Worm (Caenorhabditis elegans): Measurements from ENCODE around the gene npr-22.

Gene npr-22

ce11 chrIV:8538011-8538658, 21.1 kb upstream of the npr-22 start:
- TF ChIP-seq nhr-237 (tag; optimal IDR thresholded peaks at IDR 0.05) (no peak), nhr-23 (tag; optimal IDR thresholded peaks at IDR 0.05) (no peak), ama-1 (optimal IDR thresholded peaks at IDR 0.05) (no peak), mdl-1 (tag; optimal IDR thresholded peaks at IDR 0.05) (no peak), ceh-16 (tag; optimal IDR thresholded peaks at IDR 0.05) (no peak), pqm-1 (tag; optimal IDR thresholded peaks at IDR 0.05) (peak; percentile 9), lsy-12 (tag; optimal IDR thresholded peaks at IDR 0.05) (peak; percentile 59), pha-4 (tag; optimal IDR thresholded peaks at IDR 0.05) (peak; percentile 29), elt-2 (tag; optimal IDR thresholded peaks at IDR 0.05) (peak; percentile 11), skn-1 (tag; optimal IDR thresholded peaks at IDR 0.05) (no peak), nfya-1 (tag; optimal IDR thresholded peaks at IDR 0.05; ENCODE audit: insufficient read depth) (no peak), lin-15B (tag; optimal IDR thresholded peaks at IDR 0.05) (no peak), fkh-10 (GFP tag; optimal IDR thresholded peaks at IDR 0.05) (no peak), nhr-28 (tag; optimal IDR thresholded peaks at IDR 0.05) (no peak), snpc-4 (tag; optimal IDR thresholded peaks at IDR 0.05) (no peak), sea-2 (GFP tag; optimal IDR thresholded peaks at IDR 0.05) (no peak)

- no peak for TF ChIP-seq elt-2 (tag; optimal IDR thresholded peaks at IDR 0.05)
- TF ChIP-seq ceh-16 (tag; optimal IDR thresholded peaks at IDR 0.05), result no peak
- TF ChIP-seq nfya-1 (tag; optimal IDR thresholded peaks at IDR 0.05; ENCODE audit: insufficient read depth), result no peak
- TF ChIP-seq nhr-25 (tag; optimal IDR thresholded peaks at IDR 0.05), result no peak
Observed at ce11 chrIV:8538659-8539173, 20.5 kb upstream of the npr-22 start, which contains the start of gene hyl-1. hyl-1 (plus strand) TSS chrIV:8539123.

ce11 chrIV:8539645-8540044, 19.6 kb upstream of the npr-22 start:
- TF ChIP-seq daf-12 (tag; optimal IDR thresholded peaks at IDR 0.05), result no peak
- TF ChIP-seq jun-1 (tag; optimal IDR thresholded peaks at IDR 0.05), result peak; percentile 8
- TF ChIP-seq elt-2 (tag; optimal IDR thresholded peaks at IDR 0.05), result peak; percentile 65
- peak; percentile 72 for TF ChIP-seq pqm-1 (tag; optimal IDR thresholded peaks at IDR 0.05)

ce11 chrIV:8540268-8540667, 19.0 kb upstream of the npr-22 start:
- TF ChIP-seq hmg-11 (tag; optimal IDR thresholded peaks at IDR 0.05) (peak; percentile 29), jun-1 (tag; optimal IDR thresholded peaks at IDR 0.05) (no peak), unc-62 (GFP tag; optimal IDR thresholded peaks at IDR 0.05) (no peak), nfya-1 (tag; optimal IDR thresholded peaks at IDR 0.05; ENCODE audit: insufficient read depth) (peak; percentile 6), pqm-1 (tag; optimal IDR thresholded peaks at IDR 0.05) (peak; percentile 62), pha-4 (tag; optimal IDR thresholded peaks at IDR 0.05) (peak; percentile 69), sea-2 (GFP tag; optimal IDR thresholded peaks at IDR 0.05) (no peak), fkh-10 (GFP tag; optimal IDR thresholded peaks at IDR 0.05) (no peak), fos-1 (tag; optimal IDR thresholded peaks at IDR 0.05) (no peak), elt-2 (tag; optimal IDR thresholded peaks at IDR 0.05) (peak; percentile 78), nhr-43 (tag; optimal IDR thresholded peaks at IDR 0.05; ENCODE audit: poor library complexity, severe bottlenecking) (peak; percentile 6)

ce11 chrIV:8542272-8542671, 17.0 kb upstream of the npr-22 start:
- no peak for TF ChIP-seq nhr-76 (tag; optimal IDR thresholded peaks at IDR 0.05)
- TF ChIP-seq sea-2 (GFP tag; optimal IDR thresholded peaks at IDR 0.05), result no peak
- peak; percentile 44 for TF ChIP-seq pha-4 (tag; optimal IDR thresholded peaks at IDR 0.05)
- no peak for TF ChIP-seq lsy-12 (tag; optimal IDR thresholded peaks at IDR 0.05)
- no peak for TF ChIP-seq unc-62 (GFP tag; optimal IDR thresholded peaks at IDR 0.05)
- no peak for TF ChIP-seq fkh-10 (GFP tag; optimal IDR thresholded peaks at IDR 0.05)
- no peak for TF ChIP-seq aly-2 (tag; optimal IDR thresholded peaks at IDR 0.05)
- TF ChIP-seq lin-15B (tag; optimal IDR thresholded peaks at IDR 0.05), result no peak
- TF ChIP-seq fkh-2 (tag; optimal IDR thresholded peaks at IDR 0.05), result no peak
- no peak for TF ChIP-seq nhr-11 (tag; optimal IDR thresholded peaks at IDR 0.05)
- TF ChIP-seq jun-1 (tag; optimal IDR thresholded peaks at IDR 0.05), result peak; percentile 19
- TF ChIP-seq nhr-67 (tag; optimal IDR thresholded peaks at IDR 0.05), result no peak
- TF ChIP-seq egl-5 (tag; optimal IDR thresholded peaks at IDR 0.05), result no peak
- TF ChIP-seq elt-2 (tag; optimal IDR thresholded peaks at IDR 0.05), result peak; percentile 93
- TF ChIP-seq tbx-2 (tag; optimal IDR thresholded peaks at IDR 0.05), result no peak
- TF ChIP-seq unc-39 (tag; optimal IDR thresholded peaks at IDR 0.05), result no peak
- no peak for TF ChIP-seq nhr-28 (tag; optimal IDR thresholded peaks at IDR 0.05)
- TF ChIP-seq eor-1 (tag; optimal IDR thresholded peaks at IDR 0.05), result no peak
- no peak for TF ChIP-seq ama-1 (optimal IDR thresholded peaks at IDR 0.05)
- TF ChIP-seq pqm-1 (tag; optimal IDR thresholded peaks at IDR 0.05), result peak; percentile 46
- no peak for TF ChIP-seq nhr-25 (tag; optimal IDR thresholded peaks at IDR 0.05)

All from whole organism, L3 larva.